Fruit fly (Drosophila melanogaster): ENCODE measurements around the gene btd.

btd gene

DNA sequence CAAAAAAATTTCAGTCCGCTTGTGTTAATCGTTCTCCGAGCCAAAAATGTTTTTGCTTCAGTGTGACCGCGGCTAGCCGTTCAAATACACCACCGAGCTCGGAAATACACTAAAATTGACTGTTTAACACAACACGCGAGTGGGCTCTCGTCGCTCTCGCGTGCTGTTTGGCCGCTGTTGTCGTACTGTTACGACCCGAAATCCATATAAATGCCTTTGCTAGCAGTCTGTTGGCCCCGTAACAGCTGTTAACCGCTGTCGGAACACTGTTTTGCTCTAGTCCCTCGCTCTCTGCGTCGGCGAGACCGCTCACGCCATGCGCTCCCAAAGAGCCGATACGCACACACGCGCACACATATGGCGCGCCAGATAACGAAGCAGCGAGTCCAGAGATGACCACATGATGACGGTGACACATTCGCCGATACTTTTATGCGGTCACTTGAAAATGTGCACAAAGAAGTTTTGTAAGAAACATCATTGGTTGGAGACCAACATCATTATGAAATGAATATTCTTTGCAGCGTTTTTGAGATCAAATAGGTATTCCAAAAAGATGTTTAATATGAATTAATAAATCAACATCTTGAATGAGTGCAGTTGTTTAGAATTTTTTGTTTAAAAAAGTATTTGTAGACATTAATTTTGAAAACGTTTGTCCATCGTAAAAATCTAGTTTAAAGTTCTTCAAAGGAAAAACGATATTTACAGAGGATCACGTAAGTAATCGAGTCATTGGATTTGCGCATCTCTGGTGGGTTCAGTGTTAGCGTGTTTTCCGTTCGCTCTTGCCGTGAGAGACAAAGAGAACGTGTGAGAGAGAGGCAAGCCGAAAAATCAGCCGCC, 8.2 kb upstream of the btd start (continued):
- peak; percentile 58 for TF ChIP-seq CG11723 (GFP tag; optimal IDR thresholded peaks at IDR 0.05)
- peak; percentile 44 for TF ChIP-seq CG14710 (tag; optimal IDR thresholded peaks at IDR 0.05)
- TF ChIP-seq HLH54F (GFP tag; optimal IDR thresholded peaks at IDR 0.05) = peak; percentile 66
- no peak for TF ChIP-seq sna (GFP tag; IDR thresholded peaks at IDR 0.05; ENCODE audit: partially characterized antibody)
- TF ChIP-seq klu (GFP tag; IDR thresholded peaks at IDR 0.05) = peak; percentile 22; the same call in 1 of the 2 replicates
- TF ChIP-seq lab (GFP tag; optimal IDR thresholded peaks at IDR 0.05) = peak; percentile 58
- 0 out of 3 replicates have a peak, but pooled peaks have one; percentile 16 for TF ChIP-seq CG2199 (GFP tag; IDR thresholded peaks at IDR 0.05)
- no peak for TF ChIP-seq aop (GFP tag; IDR thresholded peaks at IDR 0.05)
- TF ChIP-seq CG11560 (tag; IDR thresholded peaks at IDR 0.05) = no peak
- no peak for TF ChIP-seq CG11093 (GFP tag; IDR thresholded peaks at IDR 0.05)
- no peak for TF ChIP-seq Doc2 (GFP tag; IDR thresholded peaks at IDR 0.05)
- peak; percentile 12 for TF ChIP-seq CG10462 (GFP tag; optimal IDR thresholded peaks at IDR 0.05)
- no peak for TF ChIP-seq otp (GFP tag; IDR thresholded peaks at IDR 0.05)
- TF ChIP-seq CG12659 (GFP tag; optimal IDR thresholded peaks at IDR 0.05) = peak; percentile 32
- no peak for TF ChIP-seq sens-2 (GFP tag; IDR thresholded peaks at IDR 0.05)
- no peak for TF ChIP-seq D19A (tag; optimal IDR thresholded peaks at IDR 0.05)
- TF ChIP-seq CG9797 (GFP tag; optimal IDR thresholded peaks at IDR 0.05) = peak; percentile 6
- TF ChIP-seq H2.0 (GFP tag; IDR thresholded peaks at IDR 0.05) = no peak
- TF ChIP-seq Hr51 (GFP tag; optimal IDR thresholded peaks at IDR 0.05) = peak in 1 of 2 experiments; percentile 62
- TF ChIP-seq pzg (GFP tag; optimal IDR thresholded peaks at IDR 0.05) = peak; percentile 40
- TF ChIP-seq maf-S (GFP tag; optimal IDR thresholded peaks at IDR 0.05) = peak; percentile 65
- TF ChIP-seq Trl (optimal IDR thresholded peaks at IDR 0.05) = peak; percentile 73 to 85
- peak; percentile 33 for TF ChIP-seq Trl (GFP tag; optimal IDR thresholded peaks at IDR 0.05)
- TF ChIP-seq fu2 (GFP tag; optimal IDR thresholded peaks at IDR 0.05) = peak; percentile 55
- peak; percentile 94 for TF ChIP-seq Ets65A (GFP tag)
- TF ChIP-seq ewg (GFP tag; optimal IDR thresholded peaks at IDR 0.05) = peak; percentile 44
- TF ChIP-seq CG1024 (GFP tag; IDR thresholded peaks at IDR 0.05) = no peak
- peak; percentile 39 for TF ChIP-seq CG3065 (GFP tag; optimal IDR thresholded peaks at IDR 0.05)
- TF ChIP-seq grau (tag; optimal IDR thresholded peaks at IDR 0.05) = peak; percentile 78
- peak; percentile 2 for TF ChIP-seq CG10654 (GFP tag; optimal IDR thresholded peaks at IDR 0.05)
- peak; percentile 77 for TF ChIP-seq CG31441 (GFP tag; IDR thresholded peaks at IDR 0.05)
- no peak for TF ChIP-seq CG15514 (GFP tag; optimal IDR thresholded peaks at IDR 0.05)
- no peak for TF ChIP-seq Sox102F (GFP tag; optimal IDR thresholded peaks at IDR 0.05)
- no peak for TF ChIP-seq CG43689 (GFP tag; IDR thresholded peaks at IDR 0.05)
- no peak for TF ChIP-seq hbn (GFP tag; IDR thresholded peaks at IDR 0.05; ENCODE audit: partially characterized antibody)
- no peak for TF ChIP-seq dati (GFP tag; IDR thresholded peaks at IDR 0.05)
- peak; percentile 59 for TF ChIP-seq gro (GFP tag; optimal IDR thresholded peaks at IDR 0.05)
- peak; percentile 61 for TF ChIP-seq jumu (GFP tag; optimal IDR thresholded peaks at IDR 0.05)
- TF ChIP-seq CG7745 (tag; optimal IDR thresholded peaks at IDR 0.05) = no peak
- no peak for TF ChIP-seq CG16779 (GFP tag; IDR thresholded peaks at IDR 0.05)
- 0 out of 2 replicates have a peak, but pooled peaks have one; percentile 4 for TF ChIP-seq CG14667 (GFP tag; IDR thresholded peaks at IDR 0.05)
- TF ChIP-seq bbx (GFP tag; IDR thresholded peaks at IDR 0.05; ENCODE audit: partially characterized antibody) = no peak
- TF ChIP-seq D19B (GFP tag; optimal IDR thresholded peaks at IDR 0.05) = peak; percentile 17
- peak; percentile 25; the same call in 1 of the 2 replicates for TF ChIP-seq Xrp1 (GFP tag; IDR thresholded peaks at IDR 0.05)
- peak; percentile 70 for TF ChIP-seq phol (tag; optimal IDR thresholded peaks at IDR 0.05)
- TF ChIP-seq vnd (GFP tag; IDR thresholded peaks at IDR 0.05; ENCODE audit: partially characterized antibody) = peak; percentile 56; the same call in 2 of the 3 replicates
- TF ChIP-seq Nf-YA (GFP tag; IDR thresholded peaks at IDR 0.05) = no peak
- TF ChIP-seq CG9876 (GFP tag; optimal IDR thresholded peaks at IDR 0.05) = peak; percentile 36
- TF ChIP-seq CG6689 (GFP tag; IDR thresholded peaks at IDR 0.05) = no peak
